Worm (Caenorhabditis elegans) whole organism, late embryonic: ENCODE results near the gene clec-208.

Experiments
- T23F11.4 ChIP-seq: fragments of 200-800 bp; sonication (Bioruptor generic); optimal IDR thresholded peaks from 2 replicates; lab custom pipeline; 2018; ENCODE audit warnings: mild to moderate bottlenecking, missing genetic modification characterization, missing compliant biosample characterization
- ama-1 ChIP-seq: fragments of 150-350 bp; optimal IDR thresholded peaks from 2 replicates; lab custom pipeline; 2014
- che-1 ChIP-seq: sonication (generic microtip); optimal IDR thresholded peaks from 2 replicates; lab custom pipeline; 2016; ENCODE audit warnings: mild to moderate bottlenecking, missing genetic modification characterization, missing compliant biosample characterization
- ets-4 ChIP-seq: sonication (generic microtip); optimal IDR thresholded peaks from 2 replicates; lab custom pipeline; 2016; ENCODE audit warnings: missing genetic modification characterization, missing compliant biosample characterization
- hlh-30 ChIP-seq: sonication (generic microtip); optimal IDR thresholded peaks from 2 replicates; lab custom pipeline; 2017; ENCODE audit warnings: antibody characterized with exemption, missing genetic modification characterization, missing compliant biosample characterization; ENCODE audit not compliant: insufficient read depth
- madf-2 ChIP-seq: sonication (generic microtip); optimal IDR thresholded peaks from 2 replicates; lab custom pipeline; 2017; ENCODE audit warnings: missing genetic modification characterization, missing compliant biosample characterization
- nfya-1 ChIP-seq: sonication (generic microtip); optimal IDR thresholded peaks from 2 replicates; lab custom pipeline; 2017; ENCODE audit warnings: missing genetic modification characterization, mild to moderate bottlenecking, missing compliant biosample characterization, antibody characterized with exemption, moderate library complexity
- pax-1 ChIP-seq: fragments of 150-350 bp; optimal IDR thresholded peaks from 2 replicates; lab custom pipeline; 2014; ENCODE audit warnings: missing biosample characterization, missing genetic modification characterization
- sox-4 ChIP-seq: sonication (generic microtip); optimal IDR thresholded peaks from 2 replicates; lab custom pipeline; 2017; ENCODE audit warnings: mild to moderate bottlenecking, missing genetic modification characterization, inconsistent platforms, missing compliant biosample characterization
- syd-9 ChIP-seq: sonication (generic microtip); optimal IDR thresholded peaks from 2 replicates; lab custom pipeline; 2016; ENCODE audit warnings: mild to moderate bottlenecking, missing genetic modification characterization, moderate library complexity, missing compliant biosample characterization

DNA sequence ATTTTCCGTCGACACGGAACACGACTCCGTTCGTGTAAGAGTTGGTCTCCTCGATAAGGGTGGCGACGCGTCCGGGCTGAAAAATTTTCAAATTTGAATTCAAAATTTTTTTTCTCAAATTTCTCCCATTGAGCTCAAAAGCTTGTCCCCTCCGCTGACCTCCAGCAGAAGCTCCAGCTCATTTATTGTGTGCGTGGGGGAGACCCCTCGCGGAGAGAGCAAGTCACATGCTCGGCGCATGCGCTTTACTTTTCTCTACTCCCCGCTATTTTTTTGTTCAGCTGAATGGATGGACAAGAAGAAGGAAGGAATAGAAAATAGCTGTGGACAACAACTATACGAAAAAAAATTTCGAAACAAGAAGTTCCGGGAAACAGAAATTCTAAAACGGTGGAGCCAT lies 35.8 kb downstream of the clec-208 start:
- TF ChIP-seq che-1 (tag; lab: Kevin White, UChicago) (no peak), syd-9 (no peak), madf-2 (tag; lab: Kevin White, UChicago) (no peak), ama-1 (lab: Kevin White, UChicago) (no peak), nfya-1 (peak; percentile 39), pax-1 (tag; lab: Kevin White, UChicago) (no peak), ets-4 (tag; lab: Kevin White, UChicago) (no peak), hlh-30 (tag; lab: Kevin White, UChicago) (peak; percentile 71), sox-4 (tag; lab: Kevin White, UChicago) (no peak), T23F11.4 (no peak)
